Worm (Caenorhabditis elegans) whole organism, mixed stage, embryonic: ENCODE measurements around the gene C12D5.3.

Experiments used
- ceh-83 ChIP-seq: fragments of 200-800 bp; sonication (Bioruptor generic); optimal IDR thresholded peaks from 2 replicates; lab custom pipeline; 2018; ENCODE audit warnings: mild to moderate bottlenecking, missing genetic modification characterization, missing compliant biosample characterization
- cnd-1 ChIP-seq: fragments of 200-800 bp; sonication (Bioruptor generic); optimal IDR thresholded peaks from 2 replicates; lab custom pipeline; 2018; ENCODE audit warnings: mild to moderate bottlenecking, missing genetic modification characterization, missing compliant biosample characterization
- elt-1 ChIP-seq: sonication (generic microtip); optimal IDR thresholded peaks from 2 replicates; lab custom pipeline; 2017; ENCODE audit warnings: missing genetic modification characterization, mild to moderate bottlenecking, missing compliant biosample characterization, antibody characterized with exemption, moderate library complexity, borderline replicate concordance; ENCODE audit not compliant: insufficient read depth
- flh-1 ChIP-seq: fragments of 200-800 bp; sonication (Bioruptor generic); optimal IDR thresholded peaks from 2 replicates; lab custom pipeline; 2018; ENCODE audit warnings: mild to moderate bottlenecking, missing genetic modification characterization, moderate library complexity, missing compliant biosample characterization
- ham-2 ChIP-seq: fragments of 200-800 bp; sonication (Bioruptor generic); optimal IDR thresholded peaks from 2 replicates; lab custom pipeline; 2018; ENCODE audit warnings: mild to moderate bottlenecking, missing genetic modification characterization, missing compliant biosample characterization
- lin-13 ChIP-seq: fragments of 150-350 bp; optimal IDR thresholded peaks from 2 replicates; lab custom pipeline; 2014; ENCODE audit warnings: missing biosample characterization, missing genetic modification characterization
- lin-32 ChIP-seq: fragments of 200-800 bp; sonication (Bioruptor generic); optimal IDR thresholded peaks from 2 replicates; lab custom pipeline; 2018; ENCODE audit warnings: mild to moderate bottlenecking, missing genetic modification characterization, missing compliant biosample characterization
- mab-5 ChIP-seq: fragments of 150-350 bp; optimal IDR thresholded peaks from 2 replicates; lab custom pipeline; 2014; ENCODE audit warnings: missing biosample characterization, missing genetic modification characterization
- nhr-12 ChIP-seq: fragments of 150-350 bp; optimal IDR thresholded peaks from 2 replicates; lab custom pipeline; 2014; ENCODE audit warnings: missing biosample characterization, missing genetic modification characterization
- nhr-28 ChIP-seq: fragments of 150-350 bp; optimal IDR thresholded peaks from 2 replicates; lab custom pipeline; 2014; ENCODE audit warnings: missing biosample characterization, missing genetic modification characterization
- nhr-76 ChIP-seq: sonication (generic microtip); optimal IDR thresholded peaks from 2 replicates; lab custom pipeline; 2017; ENCODE audit warnings: missing biosample characterization, missing genetic modification characterization
- snpc-4 ChIP-seq: fragments of 150-350 bp; optimal IDR thresholded peaks from 2 replicates; lab custom pipeline; 2014; ENCODE audit warnings: missing biosample characterization, missing genetic modification characterization
- unc-39 ChIP-seq: fragments of 150-350 bp; optimal IDR thresholded peaks from 2 replicates; lab custom pipeline; 2014; ENCODE audit warnings: missing biosample characterization, missing genetic modification characterization
- unc-62 ChIP-seq: fragments of 150-350 bp; optimal IDR thresholded peaks from 2 replicates; lab custom pipeline; 2014; ENCODE audit warnings: missing biosample characterization, missing genetic modification reagents, missing genetic modification characterization

DNA sequence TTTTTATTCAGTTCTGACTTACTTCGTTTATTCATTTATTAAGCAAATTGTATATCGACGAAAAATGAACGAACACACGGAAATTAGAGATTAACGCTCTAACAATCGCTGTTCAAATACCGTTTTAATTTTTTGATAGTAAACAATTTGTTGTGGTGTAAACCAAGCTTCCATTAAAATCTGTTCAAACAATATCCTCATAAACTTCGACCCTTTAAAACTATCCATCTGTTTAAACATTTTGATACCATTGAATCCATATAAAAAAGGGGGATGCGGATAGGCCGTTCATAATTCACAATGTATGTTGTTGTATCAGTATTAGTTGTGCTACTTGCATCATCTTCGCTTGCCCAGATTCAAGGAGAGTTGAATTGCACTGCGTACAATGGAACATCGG is 49.5 kb upstream of the C12D5.3 start, which contains the start of gene F07C4.6:
- no peak for TF ChIP-seq nhr-28 (tag; lab: Kevin White, UChicago)
- TF ChIP-seq flh-1 (GFP tag; lab: Kevin White, UChicago) = no peak
- TF ChIP-seq unc-39 (tag; lab: Kevin White, UChicago) = no peak
- no peak for TF ChIP-seq nhr-76 (tag; lab: Kevin White, UChicago)
- TF ChIP-seq nhr-12 (tag; lab: Kevin White, UChicago) = no peak
- TF ChIP-seq ceh-83 = no peak
- TF ChIP-seq unc-62 (GFP tag; lab: Kevin White, UChicago) = no peak
- TF ChIP-seq lin-13 (tag; lab: Kevin White, UChicago) = no peak
- TF ChIP-seq mab-5 (tag; lab: Kevin White, UChicago) = no peak
- no peak for TF ChIP-seq cnd-1
- no peak for TF ChIP-seq lin-32 (GFP tag; lab: Kevin White, UChicago)
- no peak for TF ChIP-seq ham-2
- TF ChIP-seq snpc-4 (tag; lab: Kevin White, UChicago) = no peak
- TF ChIP-seq elt-1 (tag; lab: Kevin White, UChicago) = no peak
